Fruit fly (Drosophila melanogaster) whole organism, embryonic: ENCODE measurements around the gene Nsf2.

ENCODE experiments used
- Abd-B ChIP-seq: fragments of 200-800 bp; sonication (Bioruptor generic); optimal IDR thresholded peaks from 2 replicates; lab custom pipeline; 2018; ENCODE audit warnings: missing biosample characterization, mild to moderate bottlenecking, missing genetic modification characterization, moderate library complexity
- Bdp1 ChIP-seq: fragments of 200-800 bp; sonication (Bioruptor generic); optimal IDR thresholded peaks from 3 replicates; lab custom pipeline; 2016; ENCODE audit warnings: missing biosample characterization, missing genetic modification characterization
- Blimp-1 ChIP-seq: fragments of 200-800 bp; sonication (Bioruptor generic); optimal IDR thresholded peaks from 3 replicates; lab custom pipeline; 2018; ENCODE audit warnings: missing biosample characterization, missing genetic modification characterization, mild to moderate bottlenecking, moderate library complexity, missing genetic modification reagents
- CG10147 ChIP-seq: fragments of 200-800 bp; sonication (Bioruptor generic); optimal IDR thresholded peaks from 2 replicates; lab custom pipeline; 2019; ENCODE audit warnings: missing biosample characterization, mild to moderate bottlenecking, missing genetic modification characterization, moderate library complexity
- CG10543 ChIP-seq: fragments of 200-800 bp; sonication (Bioruptor generic); optimal IDR thresholded peaks from 3 replicates; lab custom pipeline; 2017; ENCODE audit warnings: missing biosample characterization, mild to moderate bottlenecking, missing genetic modification characterization, moderate library complexity
- CG12942 ChIP-seq: fragments of 200-800 bp; sonication (Bioruptor generic); optimal IDR thresholded peaks from 3 replicates; lab custom pipeline; 2016; ENCODE audit warnings: missing biosample characterization, missing genetic modification characterization
- CG13123 ChIP-seq: fragments of 200-800 bp; sonication (Bioruptor generic); optimal IDR thresholded peaks from 2 replicates; lab custom pipeline; 2016; ENCODE audit warnings: missing biosample characterization, missing genetic modification characterization
- CG13424 ChIP-seq: fragments of 200-800 bp; sonication (Bioruptor generic); optimal IDR thresholded peaks from 2 replicates; lab custom pipeline; 2019; ENCODE audit warnings: missing biosample characterization, mild to moderate bottlenecking, missing genetic modification characterization, moderate library complexity
- CG14014 ChIP-seq: fragments of 200-800 bp; sonication (Bioruptor generic); IDR thresholded peaks from 2 replicates; pipeline ENCODE4 v1.3.6; 2022; ENCODE audit warnings: missing biosample characterization, missing genetic modification characterization
- CG1602 ChIP-seq: fragments of 200-800 bp; sonication (Bioruptor generic); optimal IDR thresholded peaks from 3 replicates; lab custom pipeline; 2016; ENCODE audit warnings: missing biosample characterization, missing genetic modification characterization
- CG16863 ChIP-seq: fragments of 200-800 bp; sonication (Bioruptor generic); optimal IDR thresholded peaks from 3 replicates; lab custom pipeline; 2016; ENCODE audit warnings: missing biosample characterization, missing genetic modification characterization
- CG2120 ChIP-seq: fragments of 200-800 bp; sonication (Bioruptor generic); optimal IDR thresholded peaks from 3 replicates; lab custom pipeline; 2016; ENCODE audit warnings: missing biosample characterization, missing genetic modification characterization
- CG2199 ChIP-seq: fragments of 200-800 bp; sonication (Bioruptor generic); IDR thresholded peaks from 3 replicates; pipeline ENCODE4 v1.3.6; 2022; ENCODE audit warnings: missing biosample characterization, missing genetic modification characterization
- CG30403 ChIP-seq: fragments of 200-800 bp; sonication (Bioruptor generic); optimal IDR thresholded peaks from 3 replicates; lab custom pipeline; 2016; ENCODE audit warnings: missing biosample characterization, missing genetic modification characterization
- CG31365 ChIP-seq: fragments of 200-800 bp; sonication (Bioruptor generic); optimal IDR thresholded peaks from 2 replicates; lab custom pipeline; 2018; ENCODE audit warnings: missing biosample characterization, mild to moderate bottlenecking, missing genetic modification characterization
- CG34224 ChIP-seq: fragments of 200-800 bp; sonication (Bioruptor generic); IDR thresholded peaks from 3 replicates; pipeline ENCODE4 v1.3.6; 2022; ENCODE audit warnings: missing biosample characterization, missing genetic modification characterization; ENCODE audit not compliant: partially characterized antibody
- CG34376 ChIP-seq: fragments of 200-800 bp; sonication (Bioruptor generic); optimal IDR thresholded peaks from 2 replicates; lab custom pipeline; 2018; ENCODE audit warnings: missing biosample characterization, mild to moderate bottlenecking, missing genetic modification characterization
- CG3726 ChIP-seq: fragments of 200-800 bp; sonication (Bioruptor generic); IDR thresholded peaks from 3 replicates; pipeline ENCODE4, ENCODE4 v1.3.6; 2022; ENCODE audit warnings: missing biosample characterization, missing genetic modification characterization
- CG4707 ChIP-seq: fragments of 200-800 bp; sonication (Bioruptor generic); optimal IDR thresholded peaks from 2 replicates; lab custom pipeline; 2018; ENCODE audit warnings: missing biosample characterization, mild to moderate bottlenecking, missing genetic modification characterization, moderate library complexity
- CG4854 ChIP-seq: fragments of 200-800 bp; sonication (Bioruptor generic); optimal IDR thresholded peaks from 2 replicates; lab custom pipeline; 2016; ENCODE audit warnings: missing biosample characterization, missing genetic modification characterization, inconsistent platforms
- CG7357 ChIP-seq: fragments of 200-800 bp; sonication (Bioruptor generic); IDR thresholded peaks from 3 replicates; pipeline ENCODE4 v1.3.6; 2022; ENCODE audit warnings: missing biosample characterization, missing genetic modification characterization
- CG8281 ChIP-seq: fragments of 200-800 bp; sonication (Bioruptor generic); optimal IDR thresholded peaks from 2 replicates; lab custom pipeline; 2018; ENCODE audit warnings: missing biosample characterization, mild to moderate bottlenecking, missing genetic modification characterization, moderate library complexity
- CG8388 ChIP-seq: fragments of 200-800 bp; sonication (Bioruptor generic); optimal IDR thresholded peaks from 2 replicates; lab custom pipeline; 2019; ENCODE audit warnings: missing biosample characterization, mild to moderate bottlenecking, missing genetic modification characterization, moderate library complexity
- CG8924 ChIP-seq: fragments of 200-800 bp; optimal IDR thresholded peaks from 3 replicates; lab custom pipeline; 2019; ENCODE audit warnings: missing biosample characterization, mild to moderate bottlenecking, missing genetic modification characterization, moderate library complexity
- CG9817 ChIP-seq: fragments of 200-800 bp; sonication (Bioruptor generic); optimal IDR thresholded peaks from 2 replicates; lab custom pipeline; 2018; ENCODE audit warnings: missing biosample characterization, mild to moderate bottlenecking, missing genetic modification characterization, moderate library complexity
- CTCF ChIP-seq: fragments of 200-800 bp; sonication (Bioruptor generic); optimal IDR thresholded peaks from 2 replicates; lab custom pipeline; 2017; ENCODE audit warnings: missing biosample characterization, mild to moderate bottlenecking, missing genetic modification characterization, moderate library complexity
- Dbx ChIP-seq: fragments of 200-800 bp; sonication (Bioruptor generic); IDR thresholded peaks from 3 replicates; pipeline ENCODE4 v1.3.6; 2022; ENCODE audit warnings: missing biosample characterization, missing genetic modification characterization
- Dp ChIP-seq: fragments of 200-800 bp; sonication (Bioruptor generic); optimal IDR thresholded peaks from 2 replicates; lab custom pipeline; 2018; ENCODE audit warnings: missing biosample characterization, mild to moderate bottlenecking, missing genetic modification characterization, moderate library complexity
- E2f1 ChIP-seq: fragments of 200-800 bp; sonication (Bioruptor generic); IDR thresholded peaks from 2 replicates; pipeline ENCODE4 v1.3.6; 2022; ENCODE audit warnings: missing biosample characterization, missing genetic modification characterization
- Eip74EF ChIP-seq, 2 experiments: fragments of 200-800 bp in 1 of 2; fragments of >200 bp in 1 of 2; sonication (Bioruptor generic) in 1 of 2; optimal IDR thresholded peaks; 2 replicates each; lab custom pipeline; 2017 to 2019; ENCODE audit warnings: missing biosample characterization in 2 of 2, missing genetic modification characterization in 2 of 2, mild to moderate bottlenecking in 1 of 2, moderate library complexity in 1 of 2
- H2.0 ChIP-seq: fragments of 200-800 bp; sonication (Bioruptor generic); IDR thresholded peaks from 2 replicates; pipeline ENCODE4 v1.3.6; 2022; ENCODE audit warnings: missing biosample characterization, missing genetic modification characterization
- Mes4 ChIP-seq: fragments of 200-800 bp; sonication (Bioruptor generic); optimal IDR thresholded peaks from 2 replicates; lab custom pipeline; 2016; ENCODE audit warnings: missing biosample characterization, missing genetic modification characterization
- Nf-YC ChIP-seq: fragments of 200-800 bp; optimal IDR thresholded peaks from 3 replicates; lab custom pipeline; 2019; ENCODE audit warnings: missing biosample characterization, mild to moderate bottlenecking, missing genetic modification characterization, moderate library complexity
- Oaz ChIP-seq: fragments of 200-800 bp; sonication (Bioruptor generic); IDR thresholded peaks from 2 replicates; pipeline ENCODE4 v1.3.6; 2022; ENCODE audit warnings: missing biosample characterization, missing genetic modification characterization
- Ssrp ChIP-seq: fragments of 200-800 bp; sonication (Bioruptor generic); optimal IDR thresholded peaks from 2 replicates; lab custom pipeline; 2018; ENCODE audit warnings: missing biosample characterization, mild to moderate bottlenecking, missing genetic modification characterization, moderate library complexity
- abd-A ChIP-seq: fragments of 200-800 bp; sonication (Bioruptor generic); optimal IDR thresholded peaks from 3 replicates; lab custom pipeline; 2019; ENCODE audit warnings: missing biosample characterization, mild to moderate bottlenecking, missing genetic modification characterization, moderate library complexity
- al ChIP-seq: fragments of 200-800 bp; sonication (Bioruptor generic); IDR thresholded peaks from 2 replicates; pipeline ENCODE4 v1.3.6; 2022; ENCODE audit warnings: missing biosample characterization, missing genetic modification characterization
- crc ChIP-seq: fragments of 200-800 bp; sonication (Bioruptor generic); optimal IDR thresholded peaks from 2 replicates; lab custom pipeline; 2016; ENCODE audit warnings: missing biosample characterization, missing genetic modification characterization
- fd64A ChIP-seq: fragments of 200-800 bp; sonication (Bioruptor generic); optimal IDR thresholded peaks from 3 replicates; lab custom pipeline; 2018; ENCODE audit warnings: missing biosample characterization, mild to moderate bottlenecking, missing genetic modification characterization
- gt ChIP-seq: fragments of 200-800 bp; sonication (Bioruptor generic); IDR thresholded peaks from 2 replicates; pipeline ENCODE4 v1.3.6; 2022; ENCODE audit warnings: missing biosample characterization, missing genetic modification characterization
- lilli ChIP-seq: fragments of 200-800 bp; sonication (Bioruptor generic); optimal IDR thresholded peaks from 3 replicates; lab custom pipeline; 2016; ENCODE audit warnings: missing biosample characterization, missing genetic modification characterization
- lov ChIP-seq, 2 experiments: fragments of 200-800 bp in 1 of 2; fragments of >200 bp in 1 of 2; sonication (Bioruptor generic) in 1 of 2; IDR thresholded peaks in 1 of 2; optimal IDR thresholded peaks in 1 of 2; 2 replicates in 1 of 2; 3 replicates in 1 of 2; pipeline versions ENCODE4 v1.3.6 to Lab custom; 2017 to 2022; ENCODE audit warnings: missing biosample characterization in 1 of 2, missing genetic modification characterization in 1 of 2
- luna ChIP-seq: fragments of 200-800 bp; sonication (Bioruptor generic); optimal IDR thresholded peaks from 2 replicates; lab custom pipeline; 2016; ENCODE audit warnings: missing biosample characterization, missing genetic modification characterization
- nau ChIP-seq: fragments of 200-800 bp; sonication (Bioruptor generic); optimal IDR thresholded peaks from 3 replicates; lab custom pipeline; 2017; ENCODE audit warnings: missing biosample characterization, mild to moderate bottlenecking, missing genetic modification characterization, missing genetic modification reagents
- nmo ChIP-seq: fragments of 200-800 bp; sonication (Bioruptor generic); optimal IDR thresholded peaks from 2 replicates; lab custom pipeline; 2018; ENCODE audit warnings: missing biosample characterization, mild to moderate bottlenecking, missing genetic modification characterization, moderate library complexity
- pb ChIP-seq: fragments of 200-800 bp; sonication (Bioruptor generic); optimal IDR thresholded peaks from 3 replicates; lab custom pipeline; 2016; ENCODE audit warnings: missing biosample characterization, missing genetic modification characterization
- phol ChIP-seq: fragments of 200-800 bp; sonication (Bioruptor generic); optimal IDR thresholded peaks from 3 replicates; lab custom pipeline; 2018; ENCODE audit warnings: missing biosample characterization, mild to moderate bottlenecking, missing genetic modification characterization, moderate library complexity
- unpg ChIP-seq: fragments of 200-800 bp; sonication (Bioruptor generic); optimal IDR thresholded peaks from 3 replicates; lab custom pipeline; 2018; ENCODE audit warnings: missing biosample characterization, mild to moderate bottlenecking, missing genetic modification characterization, moderate library complexity
- zen ChIP-seq: fragments of 200-800 bp; sonication (Bioruptor generic); optimal IDR thresholded peaks from 3 replicates; lab custom pipeline; 2018; ENCODE audit warnings: missing biosample characterization, mild to moderate bottlenecking, missing genetic modification characterization, moderate library complexity
- zen2 ChIP-seq: fragments of 200-800 bp; sonication (Bioruptor generic); IDR thresholded peaks from 3 replicates; pipeline ENCODE4 v1.3.6; 2022; ENCODE audit warnings: missing biosample characterization, missing genetic modification characterization; ENCODE audit not compliant: partially characterized antibody
- zf30C ChIP-seq: fragments of 200-800 bp; sonication (Bioruptor generic); optimal IDR thresholded peaks from 3 replicates; lab custom pipeline; 2018; ENCODE audit warnings: missing biosample characterization, mild to moderate bottlenecking, missing genetic modification characterization

The Nsf2 gene

DNA sequence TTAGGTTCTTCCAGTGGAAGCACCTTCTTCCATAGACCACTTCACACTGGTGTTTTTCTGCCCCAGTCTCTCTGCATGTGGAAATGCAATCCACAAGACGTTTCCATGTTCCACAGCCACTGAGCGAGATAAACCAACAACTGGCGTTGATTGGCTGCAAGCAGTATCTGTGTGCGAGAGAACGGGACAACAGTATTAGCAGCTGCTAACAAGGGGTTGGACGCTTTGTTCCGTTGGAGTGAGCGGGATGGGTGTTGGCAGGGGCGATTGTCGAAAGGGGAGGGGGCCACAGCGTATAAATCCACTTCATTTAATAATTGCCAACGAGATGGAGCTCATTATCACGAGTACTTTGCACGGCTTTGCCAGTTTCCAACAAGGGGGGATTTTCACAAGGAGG lies 39.3 kb upstream of the Nsf2 start (continued):
- TF ChIP-seq Eip74EF (GFP tag; optimal IDR thresholded peaks at IDR 0.05; lab: Kevin White, UChicago) (no peak), zf30C (no peak), pb (GFP tag; lab: Kevin White, UChicago) (no peak), nau (GFP tag; lab: Kevin White, UChicago) (no peak), Oaz (GFP tag; lab: Robert Waterston, UW) (no peak), CG13424 (tag; lab: Kevin White, UChicago) (no peak), CG10147 (GFP tag; lab: Kevin White, UChicago) (no peak), Bdp1 (GFP tag; lab: Kevin White, UChicago) (no peak), Dp (GFP tag; lab: Kevin White, UChicago) (no peak), CG13123 (no peak), abd-A (peak; percentile 63), CG4854 (GFP tag; lab: Kevin White, UChicago) (no peak), zen2 (GFP tag; lab: Robert Waterston, UW) (peak; percentile 18; the same call in 1 of the 3 replicates), nmo (GFP tag; lab: Kevin White, UChicago) (no peak), CG12942 (no peak), CG16863 (GFP tag; lab: Kevin White, UChicago) (no peak), CG10543 (no peak), lilli (GFP tag; lab: Kevin White, UChicago) (no peak), zen (tag; lab: Kevin White, UChicago) (peak; percentile 33), CG3726 (GFP tag; lab: Robert Waterston, UW) (no peak), unpg (GFP tag; lab: Kevin White, UChicago) (no peak), CG1602 (GFP tag; lab: Kevin White, UChicago) (no peak), CG2199 (GFP tag; lab: Robert Waterston, UW) (no peak), Nf-YC (peak; percentile 100), phol (tag; lab: Kevin White, UChicago) (no peak), al (GFP tag; lab: Robert Waterston, UW) (no peak), E2f1 (GFP tag; lab: Robert Waterston, UW) (no peak), CG31365 (tag; lab: Kevin White, UChicago) (no peak), Mes4 (GFP tag; lab: Kevin White, UChicago) (no peak), Dbx (GFP tag; lab: Robert Waterston, UW) (no peak), H2.0 (GFP tag; lab: Robert Waterston, UW) (no peak), CG8281 (tag; lab: Kevin White, UChicago) (no peak), CG30403 (no peak), Ssrp (tag; lab: Kevin White, UChicago) (no peak), lov (optimal IDR thresholded peaks at IDR 0.05; lab: Kevin White, UChicago) (no peak), lov (GFP tag; IDR thresholded peaks at IDR 0.05; lab: Robert Waterston, UW) (no peak), CG14014 (no peak), CG7357 (no peak), fd64A (GFP tag; lab: Kevin White, UChicago) (no peak), CG34224 (GFP tag; lab: Robert Waterston, UW) (no peak; the same call in 2 of the 3 replicates), crc (GFP tag; lab: Kevin White, UChicago) (no peak), gt (no peak), CG34376 (GFP tag; lab: Kevin White, UChicago) (no peak), CG9817 (no peak), CG8388 (no peak), Blimp-1 (GFP tag; lab: Kevin White, UChicago) (no peak), Abd-B (GFP tag; lab: Kevin White, UChicago) (no peak), CG4707 (GFP tag; lab: Kevin White, UChicago) (no peak), CG2120 (GFP tag; lab: Kevin White, UChicago) (no peak), luna (GFP tag; lab: Kevin White, UChicago) (no peak), CG8924 (tag; lab: Kevin White, UChicago) (no peak), CTCF (GFP tag; lab: Kevin White, UChicago) (no peak)
